Fruit fly (Drosophila melanogaster): ENCODE data around the gene Galphaf.

DNA sequence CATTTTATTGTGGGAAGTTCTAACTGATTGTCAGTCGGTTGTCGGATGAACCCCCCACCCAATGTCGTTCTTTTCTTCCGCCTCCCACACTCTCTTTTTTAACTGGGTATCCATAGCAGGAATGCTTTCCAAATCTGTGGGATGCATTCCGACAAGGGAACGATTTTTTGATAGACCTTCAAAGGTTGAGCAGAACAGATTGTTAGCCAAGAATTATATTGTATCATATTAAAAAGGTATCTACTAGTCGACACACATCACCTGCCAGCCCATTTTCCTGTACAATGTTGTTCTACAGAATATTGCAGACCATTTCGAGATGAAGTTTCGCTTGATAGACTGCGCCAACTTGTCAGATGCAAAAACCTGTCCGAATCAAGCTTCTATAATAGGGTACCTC lies 37.9 kb downstream of the Galphaf start:
- TF ChIP-seq salm (tag; optimal IDR thresholded peaks at IDR 0.05) (no peak), Hr51 (GFP tag; optimal IDR thresholded peaks at IDR 0.05) (no peak), Max (GFP tag; optimal IDR thresholded peaks at IDR 0.05) (no peak), dati (GFP tag; IDR thresholded peaks at IDR 0.05) (no peak), gfzf (GFP tag; optimal IDR thresholded peaks at IDR 0.05) (no peak), CG11723 (GFP tag; optimal IDR thresholded peaks at IDR 0.05) (no peak), BtbVII (GFP tag; optimal IDR thresholded peaks at IDR 0.05) (no peak), cwo (GFP tag; optimal IDR thresholded peaks at IDR 0.05) (no peak), usp (GFP tag; optimal IDR thresholded peaks at IDR 0.05) (no peak), CG9727 (GFP tag; optimal IDR thresholded peaks at IDR 0.05) (no peak), zen (tag; optimal IDR thresholded peaks at IDR 0.05) (no peak), Doc2 (GFP tag; IDR thresholded peaks at IDR 0.05) (no peak), wek (GFP tag; optimal IDR thresholded peaks at IDR 0.05) (no peak), nau (GFP tag; optimal IDR thresholded peaks at IDR 0.05) (no peak)

All from whole organism, embryonic.